Worm (Caenorhabditis elegans): ENCODE measurements around the gene K03B8.11.

K03B8.11 gene

DNA sequence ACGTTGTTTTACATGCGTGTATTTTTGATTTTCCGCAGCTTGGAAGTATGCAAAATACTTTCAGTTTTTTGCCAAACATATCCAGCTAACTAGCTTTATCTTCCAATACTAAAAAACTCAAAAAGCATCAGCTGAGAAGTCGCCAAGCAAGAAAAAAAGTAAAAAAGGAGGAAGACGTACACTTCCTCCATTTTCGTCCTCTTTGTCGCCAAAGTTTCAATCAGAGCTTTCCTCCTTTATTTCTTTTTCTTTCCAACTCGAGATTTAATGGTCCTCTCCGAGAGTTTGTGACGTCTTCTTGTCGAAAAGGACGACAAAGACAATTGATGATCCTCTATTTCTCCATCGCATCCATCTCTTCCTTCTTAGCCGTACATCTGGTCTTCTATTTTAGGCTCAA lies 9.7 kb downstream of the K03B8.11 start:
- TF ChIP-seq zim-3 (tag; optimal IDR thresholded peaks at IDR 0.05): no peak

DNA sequence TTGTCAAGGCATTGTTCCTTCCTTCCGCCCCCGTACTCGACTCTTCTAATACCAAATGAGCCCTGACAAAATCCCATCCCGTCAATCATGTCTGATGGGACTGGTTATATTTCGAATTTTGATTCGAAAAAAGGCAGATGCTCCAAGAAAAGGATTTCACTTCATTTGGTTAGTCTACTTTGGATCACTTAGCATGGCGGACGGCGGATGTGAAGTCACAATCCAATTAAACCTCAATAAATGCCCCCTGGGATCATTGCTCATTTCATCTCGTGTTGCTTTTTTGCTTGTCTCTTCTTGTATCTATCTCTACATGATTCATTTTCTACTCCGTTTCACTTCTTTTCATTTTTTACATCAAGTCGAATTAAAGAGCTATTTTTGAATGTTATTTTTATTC lies 11.0 kb downstream of the K03B8.11 start:
- TF ChIP-seq hrde-1 (tag; optimal IDR thresholded peaks at IDR 0.05; ENCODE audit: borderline replicate concordance) (no peak), aptf-2 (GFP tag; conservative IDR thresholded peaks at IDR 0.05) (no peak)

DNA sequence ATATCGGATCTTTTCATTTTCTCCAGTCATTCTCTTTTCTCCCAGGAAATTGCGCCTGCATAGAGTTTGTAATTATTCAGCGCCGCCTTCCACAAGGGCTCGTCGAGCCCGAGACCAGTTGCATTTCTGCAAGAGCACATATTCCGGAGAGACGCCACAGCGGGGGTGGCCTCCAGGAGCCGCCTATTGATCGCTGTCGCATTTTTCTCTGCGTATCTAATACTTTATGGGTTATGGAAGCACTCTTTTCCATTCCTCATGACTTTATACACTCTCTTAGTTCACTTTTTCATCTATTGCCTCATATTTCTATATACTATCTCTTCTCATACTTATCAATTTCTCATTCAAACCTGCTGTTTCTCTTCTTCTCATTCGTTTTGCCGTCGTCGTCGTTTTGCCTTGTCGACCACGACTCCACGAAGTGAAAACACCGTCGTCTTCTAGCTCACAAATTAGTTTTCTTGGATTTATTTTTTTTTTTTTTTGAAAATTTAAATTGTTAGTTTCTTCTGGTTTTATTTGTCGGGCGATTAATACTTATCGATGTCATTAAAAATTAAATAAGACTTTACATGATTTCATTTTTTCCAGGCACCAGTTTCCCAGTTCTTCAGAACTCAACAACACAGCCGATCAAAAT lies 15.0 kb downstream of the K03B8.11 start, which contains the start of gene cnb-1:
TSS of gene cnb-1 (plus strand) at position 593 of the 643 bp plus-strand sequence.
- TF ChIP-seq nhr-80 (tag; optimal IDR thresholded peaks at IDR 0.05) (peak; percentile 27), F52B5.7 (tag; optimal IDR thresholded peaks at IDR 0.05) (no peak), hlh-26 (GFP tag; conservative IDR thresholded peaks at IDR 0.05) (no peak), ceh-100 (GFP tag; IDR thresholded peaks at IDR 0.05) (0 out of 2 replicates have a peak, but pooled peaks have one; percentile 28), lin-35 (GFP tag; optimal IDR thresholded peaks at IDR 0.05) (peak in 1 of 3 experiments; percentile 34), K11D2.4 (GFP tag; IDR thresholded peaks at IDR 0.05) (no peak), nhr-27 (tag; optimal IDR thresholded peaks at IDR 0.05) (no peak), ZK185.1 (tag; optimal IDR thresholded peaks at IDR 0.05; ENCODE audit: poor library complexity, severe bottlenecking) (peak; percentile 23), attf-5 (GFP tag; optimal IDR thresholded peaks at IDR 0.05) (peak; percentile 59), pbrm-1 (GFP tag; IDR thresholded peaks at IDR 0.05) (peak; percentile 48; the same call in 1 of the 2 replicates), rcor-1 (GFP tag; IDR thresholded peaks at IDR 0.05) (0 out of 2 replicates have a peak, but pooled peaks have one; percentile 17), ztf-22 (GFP tag; optimal IDR thresholded peaks at IDR 0.05) (no peak), hmg-1.2 (GFP tag; IDR thresholded peaks at IDR 0.05) (peak; percentile 83), lin-40 (tag; optimal IDR thresholded peaks at IDR 0.05) (peak; percentile 67)

DNA sequence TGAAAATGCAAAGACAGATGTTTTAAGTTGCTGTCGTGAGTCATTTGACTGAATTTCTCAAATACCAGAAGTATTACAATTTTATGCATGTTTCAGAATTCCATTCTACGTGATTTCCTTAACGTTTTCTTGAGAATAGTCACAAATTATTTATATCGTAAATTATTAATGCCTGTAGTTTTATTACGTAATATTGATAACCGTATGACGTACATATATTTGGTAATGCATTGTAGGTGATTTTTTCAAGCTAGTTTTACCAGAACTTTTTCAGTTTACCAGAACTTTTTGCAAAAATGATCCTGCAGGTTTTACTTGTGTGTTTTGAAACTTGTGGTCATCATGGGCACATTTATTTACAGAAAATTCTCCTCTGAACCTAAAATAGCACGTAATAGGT lies 16.4 kb downstream of the K03B8.11 start:
- no peak for TF ChIP-seq ztf-18 (tag; optimal IDR thresholded peaks at IDR 0.05)
- TF ChIP-seq rcor-1 (GFP tag; IDR thresholded peaks at IDR 0.05): no peak
- TF ChIP-seq dox-1 (GFP tag; IDR thresholded peaks at IDR 0.05): no peak
- TF ChIP-seq gei-17 (GFP tag; optimal IDR thresholded peaks at IDR 0.05): no peak
- no peak for TF ChIP-seq attf-3 (GFP tag; conservative IDR thresholded peaks at IDR 0.05)
- TF ChIP-seq lsy-27 (tag; optimal IDR thresholded peaks at IDR 0.05; ENCODE audit: borderline replicate concordance, insufficient read depth): no peak
- TF ChIP-seq zim-3 (tag; optimal IDR thresholded peaks at IDR 0.05): no peak
- no peak for TF ChIP-seq madf-6 (GFP tag; IDR thresholded peaks at IDR 0.05)
- TF ChIP-seq lag-1 (GFP tag; IDR thresholded peaks at IDR 0.05): no peak
- TF ChIP-seq F22D6.2 (tag; optimal IDR thresholded peaks at IDR 0.05): no peak
- TF ChIP-seq die-1 (tag; optimal IDR thresholded peaks at IDR 0.05): no peak
- TF ChIP-seq rec-8 (tag; optimal IDR thresholded peaks at IDR 0.05): no peak
- TF ChIP-seq ztf-28 (GFP tag; IDR thresholded peaks at IDR 0.05): no peak
- no peak for TF ChIP-seq F57C9.4 (tag; optimal IDR thresholded peaks at IDR 0.05)
- TF ChIP-seq lin-40 (tag; optimal IDR thresholded peaks at IDR 0.05): no peak
- TF ChIP-seq lir-1 (GFP tag; conservative IDR thresholded peaks at IDR 0.05): no peak
- no peak for TF ChIP-seq ztf-22 (GFP tag; optimal IDR thresholded peaks at IDR 0.05)

DNA sequence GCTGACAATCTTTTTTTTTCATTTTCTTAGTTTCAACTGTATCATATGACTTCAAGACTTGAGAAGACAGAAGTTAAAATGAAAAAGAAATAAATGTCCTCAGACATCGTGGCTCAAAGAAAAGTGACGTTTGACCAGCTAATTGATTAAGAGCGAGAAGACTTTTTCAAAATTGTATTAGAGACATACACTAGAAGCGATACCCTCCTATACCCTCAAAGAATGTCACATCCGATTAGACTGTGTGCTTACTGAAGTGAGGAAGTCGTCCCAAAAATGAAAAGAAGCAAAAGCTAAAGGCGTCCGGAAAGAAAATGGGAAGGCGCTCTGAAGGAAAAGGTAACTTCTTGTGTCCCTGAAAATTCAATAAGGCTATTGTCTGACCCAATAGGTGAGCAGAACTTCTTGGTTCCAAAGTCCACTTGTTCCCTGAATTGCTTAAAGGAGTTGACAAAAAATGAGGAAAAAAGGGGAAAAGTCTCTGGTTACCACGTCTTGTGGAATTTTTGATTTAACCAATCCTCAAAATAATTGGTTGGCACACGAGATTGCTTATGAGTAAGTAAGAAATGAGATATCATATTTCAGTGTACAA lies 17.9 kb downstream of the K03B8.11 start:
- TF ChIP-seq D2030.7 (GFP tag; IDR thresholded peaks at IDR 0.05): no peak
- TF ChIP-seq ztf-6 (GFP tag; IDR thresholded peaks at IDR 0.05): no peak
- no peak for TF ChIP-seq snpc-1.1 (tag; optimal IDR thresholded peaks at IDR 0.05; ENCODE audit: insufficient read depth)
- TF ChIP-seq ama-1 (optimal IDR thresholded peaks at IDR 0.05): no peak
- TF ChIP-seq ama-1 (GFP tag; optimal IDR thresholded peaks at IDR 0.05): no peak
- TF ChIP-seq B0019.2 (GFP tag; conservative IDR thresholded peaks at IDR 0.05): no peak
- no peak for TF ChIP-seq let-526 (GFP tag; IDR thresholded peaks at IDR 0.05)
- no peak for TF ChIP-seq K11D2.4 (GFP tag; IDR thresholded peaks at IDR 0.05)
- TF ChIP-seq gei-17 (GFP tag; optimal IDR thresholded peaks at IDR 0.05): no peak
- no peak for TF ChIP-seq F52B5.7 (tag; optimal IDR thresholded peaks at IDR 0.05)
- TF ChIP-seq sdz-38 (tag; optimal IDR thresholded peaks at IDR 0.05): no peak
- no peak for TF ChIP-seq nhr-90 (tag; optimal IDR thresholded peaks at IDR 0.05)
- TF ChIP-seq ztf-26 (tag; optimal IDR thresholded peaks at IDR 0.05): no peak

Measured in whole organism, young adult.